Fruit fly (Drosophila melanogaster): ENCODE results near the gene CG12379.

DNA sequence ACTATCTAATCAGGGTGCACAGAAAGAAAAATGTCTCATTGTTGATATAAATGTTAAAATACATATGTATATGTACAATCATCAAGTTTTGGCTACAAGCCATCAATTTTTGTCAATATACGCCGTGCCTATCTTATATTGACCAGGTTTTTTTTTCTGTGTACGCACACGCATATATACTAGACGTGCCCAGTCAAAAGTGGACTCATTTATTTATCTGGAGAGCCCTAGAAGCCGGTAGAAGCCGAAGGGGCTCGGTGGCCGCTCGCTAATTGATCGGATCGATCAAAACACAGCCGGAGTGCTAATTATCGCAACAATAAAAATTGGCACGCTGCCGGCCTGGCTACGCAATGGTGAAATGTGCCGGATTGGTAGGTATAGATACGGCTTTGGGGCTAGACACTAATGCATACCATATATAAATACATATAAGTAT is 6.5 kb upstream of the CG12379 start:
- TF ChIP-seq CG14711 (tag; optimal IDR thresholded peaks at IDR 0.05): peak; percentile 78
- peak; percentile 69 for TF ChIP-seq CG33017 (tag; optimal IDR thresholded peaks at IDR 0.05)
- peak; percentile 46 for TF ChIP-seq pad (GFP tag; optimal IDR thresholded peaks at IDR 0.05)
- TF ChIP-seq ovo (GFP tag; optimal IDR thresholded peaks at IDR 0.05): no peak
- TF ChIP-seq cic (GFP tag; optimal IDR thresholded peaks at IDR 0.05): peak; percentile 44
- TF ChIP-seq CG7101 (tag; optimal IDR thresholded peaks at IDR 0.05): peak; percentile 87
- peak; percentile 14 for TF ChIP-seq Clk (GFP tag; optimal IDR thresholded peaks at IDR 0.05)
- peak; percentile 48 for TF ChIP-seq Mnt (GFP tag; optimal IDR thresholded peaks at IDR 0.05)
- no peak for TF ChIP-seq cnc (optimal IDR thresholded peaks at IDR 0.05)
- TF ChIP-seq CG7045 (GFP tag; optimal IDR thresholded peaks at IDR 0.05): peak; percentile 31

All from whole organism, adult.